Worm (Caenorhabditis elegans) whole organism, early embryonic: Measurements from ENCODE around the gene T25B9.8.

ENCODE experiments used
- aly-1 ChIP-seq: sonication (generic microtip); optimal IDR thresholded peaks from 2 replicates; lab custom pipeline; 2016; ENCODE audit warnings: missing genetic modification characterization, missing compliant biosample characterization
- ama-1 ChIP-seq: fragments of 150-350 bp; optimal IDR thresholded peaks from 2 replicates; lab custom pipeline; 2014
- scrt-1 ChIP-seq: fragments of 200-800 bp; sonication (Bioruptor generic); IDR thresholded peaks from 2 replicates; pipeline ENCODE4 v1.3.6; 2022; ENCODE audit warnings: missing genetic modification characterization, missing compliant biosample characterization

ce11 chrIV:10815950-10816349, 48.0 kb upstream of the T25B9.8 start:
- TF ChIP-seq scrt-1 (no peak), aly-1 (tag; lab: Kevin White, UChicago) (no peak), ama-1 (lab: Kevin White, UChicago) (no peak)
